Worm (Caenorhabditis elegans) whole organism, midembryonic: ENCODE results near the gene F58E1.13.

Source experiments
- flt-1 ChIP-seq: fragments of 200-800 bp; sonication (Bioruptor generic); IDR thresholded peaks from 2 replicates; pipeline ENCODE4 v1.3.6; 2022; ENCODE audit warnings: missing genetic modification characterization, missing compliant biosample characterization
- klf-2 ChIP-seq: fragments of 200-800 bp; sonication (Bioruptor generic); conservative IDR thresholded peaks from 2 replicates; pipeline ENCODE4 v1.3.6; 2022; ENCODE audit warnings: missing genetic modification reagents, missing genetic modification characterization, missing compliant biosample characterization
- med-1 ChIP-seq: sonication (generic microtip); optimal IDR thresholded peaks from 2 replicates; lab custom pipeline; 2017; ENCODE audit warnings: missing genetic modification characterization, mild to moderate bottlenecking, missing compliant biosample characterization, antibody characterized with exemption, missing genetic modification reagents; ENCODE audit not compliant: insufficient read depth
- tab-1 ChIP-seq: fragments of 200-800 bp; sonication (Bioruptor generic); IDR thresholded peaks from 2 replicates; pipeline ENCODE4 v1.3.6; 2022; ENCODE audit warnings: missing genetic modification characterization, missing compliant biosample characterization

DNA sequence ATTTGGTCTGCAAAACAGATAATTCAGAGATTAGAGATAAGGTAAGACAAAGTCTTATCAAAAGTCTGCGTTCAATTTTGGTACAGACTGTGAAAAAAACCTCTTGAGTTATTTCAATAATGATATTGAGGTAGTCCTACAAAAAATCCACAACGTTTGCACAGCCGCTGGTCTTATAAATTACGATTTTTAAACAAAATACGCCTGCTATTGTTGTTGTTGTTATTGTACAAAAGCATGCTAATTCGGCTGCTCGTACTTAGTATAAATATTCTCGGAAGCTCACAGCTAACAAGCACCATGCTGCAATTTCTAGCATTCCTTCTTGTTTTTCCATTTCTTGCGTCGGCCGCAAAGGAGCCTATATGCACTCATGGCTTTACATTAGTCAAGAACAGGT, 48.5 kb upstream of the F58E1.13 start, which contains the start of gene clec-19:
- no peak for TF ChIP-seq klf-2 (GFP tag; lab: Robert Waterston, UW)
- no peak for TF ChIP-seq flt-1 (GFP tag; lab: Robert Waterston, UW)
- no peak for TF ChIP-seq med-1 (GFP tag; lab: Kevin White, UChicago)
- no peak for TF ChIP-seq tab-1
